Worm (Caenorhabditis elegans): ENCODE data around the gene cal-1.

The cal-1 gene

ce11 chrV:12494522-12494921 lies 22.5 kb downstream of the cal-1 start, which contains the start of gene mrps-11:
mrps-11 (minus strand) TSS chrV:12494622.
- no peak for TF ChIP-seq lsy-27 (tag; optimal IDR thresholded peaks at IDR 0.05; ENCODE audit: borderline replicate concordance, insufficient read depth)
- no peak for TF ChIP-seq ztf-26 (tag; optimal IDR thresholded peaks at IDR 0.05)
- no peak for TF ChIP-seq ets-4 (GFP tag; optimal IDR thresholded peaks at IDR 0.05)
- no peak for TF ChIP-seq mel-28 (tag; optimal IDR thresholded peaks at IDR 0.05; ENCODE audit: borderline replicate concordance)
- no peak for TF ChIP-seq snpc-1.3 (tag; optimal IDR thresholded peaks at IDR 0.05; ENCODE audit: insufficient read depth)
- TF ChIP-seq K12H6.12 (tag; optimal IDR thresholded peaks at IDR 0.05), result no peak
- no peak for TF ChIP-seq madf-3 (GFP tag; IDR thresholded peaks at IDR 0.05)
- TF ChIP-seq aptf-3 (GFP tag; IDR thresholded peaks at IDR 0.05), result no peak
- TF ChIP-seq rpc-1 (optimal IDR thresholded peaks at IDR 0.05), result no peak
- TF ChIP-seq rpc-1 (tag; optimal IDR thresholded peaks at IDR 0.05), result no peak
- no peak for TF ChIP-seq mxl-1 (tag; optimal IDR thresholded peaks at IDR 0.05)
- TF ChIP-seq hmg-1.2 (GFP tag; IDR thresholded peaks at IDR 0.05), result no peak
- TF ChIP-seq zim-3 (tag; optimal IDR thresholded peaks at IDR 0.05), result no peak
- TF ChIP-seq F22D6.2 (tag; optimal IDR thresholded peaks at IDR 0.05), result no peak
- TF ChIP-seq ztf-28 (GFP tag; IDR thresholded peaks at IDR 0.05), result no peak

DNA sequence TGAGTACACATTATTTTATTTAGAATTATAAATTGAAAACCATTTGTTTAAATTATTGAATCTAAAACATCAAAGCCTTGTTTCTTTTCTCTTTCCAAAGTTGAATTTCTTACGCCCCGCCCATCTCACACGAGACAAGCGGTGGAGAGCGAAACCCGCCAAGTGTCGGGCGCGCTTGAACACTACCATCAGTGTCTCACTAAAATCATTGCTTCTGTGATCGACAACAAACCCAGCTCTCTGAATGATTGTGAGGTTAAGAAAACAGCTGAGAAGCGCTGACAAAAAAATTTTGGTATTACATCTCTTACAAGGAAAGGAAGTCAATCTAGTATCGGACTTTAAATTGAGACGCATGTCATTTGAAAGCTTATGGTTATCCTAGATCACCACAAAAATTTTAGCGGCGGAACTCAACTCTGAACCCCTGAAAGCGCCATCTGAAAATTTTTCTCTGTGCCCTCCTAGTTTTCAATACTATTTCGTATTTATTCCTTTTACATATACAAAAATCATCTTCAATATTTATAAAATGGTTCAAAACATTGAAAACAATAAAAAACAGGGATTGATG lies 25.9 kb downstream of the cal-1 start:
- TF ChIP-seq madf-8 (GFP tag; conservative IDR thresholded peaks at IDR 0.05) (peak; percentile 17; the same call in 1 of the 2 replicates), athp-1 (tag; optimal IDR thresholded peaks at IDR 0.05) (no peak), die-1 (tag; optimal IDR thresholded peaks at IDR 0.05) (peak; percentile 9), lin-26 (GFP tag; IDR thresholded peaks at IDR 0.05) (no peak), F57C9.4 (tag; optimal IDR thresholded peaks at IDR 0.05) (no peak), B0261.1 (tag; optimal IDR thresholded peaks at IDR 0.05) (peak; percentile 37), somi-1 (GFP tag; optimal IDR thresholded peaks at IDR 0.05) (no peak), Y53F4B.3 (GFP tag; IDR thresholded peaks at IDR 0.05) (peak; percentile 46), lin-35 (GFP tag; optimal IDR thresholded peaks at IDR 0.05) (peak in 1 of 3 experiments; percentile 22), ceh-79 (tag; optimal IDR thresholded peaks at IDR 0.05) (no peak), B0019.2 (GFP tag; conservative IDR thresholded peaks at IDR 0.05) (peak; percentile 50; the same call in 1 of the 2 replicates), dpff-1 (tag; optimal IDR thresholded peaks at IDR 0.05) (no peak), ceh-100 (GFP tag; IDR thresholded peaks at IDR 0.05) (peak; percentile 71), fkh-3 (tag; optimal IDR thresholded peaks at IDR 0.05) (no peak), egl-44 (GFP tag; IDR thresholded peaks at IDR 0.05) (peak; percentile 44; the same call in 1 of the 2 replicates), lir-1 (GFP tag; conservative IDR thresholded peaks at IDR 0.05) (0 out of 2 replicates have a peak, but pooled peaks have one; percentile 23), F39B2.1 (GFP tag; IDR thresholded peaks at IDR 0.05) (0 out of 2 replicates have a peak, but pooled peaks have one; percentile 85), zim-3 (tag; optimal IDR thresholded peaks at IDR 0.05) (no peak), cebp-1 (GFP tag; IDR thresholded peaks at IDR 0.05) (no peak), cebp-1 (tag; optimal IDR thresholded peaks at IDR 0.05) (peak; percentile 62), F55B11.4 (tag; optimal IDR thresholded peaks at IDR 0.05; ENCODE audit: borderline replicate concordance, insufficient read depth) (no peak), F37B4.10 (GFP tag; IDR thresholded peaks at IDR 0.05) (no peak), ztf-6 (GFP tag; IDR thresholded peaks at IDR 0.05) (no peak), lin-54 (GFP tag; optimal IDR thresholded peaks at IDR 0.05) (peak; percentile 82), akir-1 (GFP tag; optimal IDR thresholded peaks at IDR 0.05) (no peak), ets-4 (GFP tag; optimal IDR thresholded peaks at IDR 0.05) (no peak), cebp-2 (GFP tag; IDR thresholded peaks at IDR 0.05) (0 out of 2 replicates have a peak, but pooled peaks have one; percentile 45), ztf-18 (tag; optimal IDR thresholded peaks at IDR 0.05) (peak; percentile 87), pbrm-1 (GFP tag; IDR thresholded peaks at IDR 0.05) (peak; percentile 99), attf-3 (GFP tag; conservative IDR thresholded peaks at IDR 0.05) (peak; percentile 75), hmg-1.2 (GFP tag; IDR thresholded peaks at IDR 0.05) (peak; percentile 97), Y67H2A.10 (GFP tag; conservative IDR thresholded peaks at IDR 0.05) (no peak), egl-18 (GFP tag; IDR thresholded peaks at IDR 0.05) (no peak), bed-1 (GFP tag; IDR thresholded peaks at IDR 0.05) (no peak), ekl-4 (GFP tag; IDR thresholded peaks at IDR 0.05) (peak; percentile 93)
